Fruit fly (Drosophila melanogaster) whole organism: ENCODE data around the gene VAChT.

Source experiments
- CG8478 ChIP-seq: fragments of >200 bp; optimal IDR thresholded peaks from 2 replicates; lab custom pipeline; 2018; ENCODE audit warnings: inconsistent platforms
- EcR ChIP-seq, 2 experiments: fragments of >200 bp; optimal IDR thresholded peaks; 2 replicates each; lab custom pipeline; 2017; ENCODE audit warnings: missing biosample characterization in 2 of 2, missing genetic modification characterization in 2 of 2, missing genetic modification reagents in 2 of 2
- pan ChIP-seq: fragments of >200 bp; optimal IDR thresholded peaks from 2 replicates; lab custom pipeline; 2017
- psq ChIP-seq: fragments of >200 bp; optimal IDR thresholded peaks from 2 replicates; lab custom pipeline; 2017

DNA sequence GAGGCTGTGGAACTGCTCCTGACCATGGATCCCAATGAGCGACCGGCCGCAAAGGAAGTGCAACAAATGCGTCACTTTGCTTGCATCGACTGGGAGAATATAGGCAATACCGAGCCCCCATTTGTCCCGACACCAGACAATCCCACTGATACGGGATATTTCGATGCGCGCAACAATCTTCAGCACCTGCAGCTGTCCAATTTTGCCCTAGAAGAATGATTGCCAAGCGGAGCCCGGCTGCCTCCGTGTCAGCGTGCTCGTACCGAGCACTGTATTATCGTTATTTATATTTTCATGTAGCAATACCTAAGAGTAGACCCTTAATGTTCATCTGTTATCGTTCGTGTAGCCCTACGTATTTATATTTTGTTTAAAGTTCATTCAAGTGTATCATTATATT is 44.5 kb downstream of the VAChT start:
- TF ChIP-seq psq (lab: Kevin White, UChicago): no peak
- no peak for TF ChIP-seq CG8478 (lab: Kevin White, UChicago)
- no peak for TF ChIP-seq EcR (GFP tag; optimal IDR thresholded peaks at IDR 0.05; lab: Kevin White, UChicago)
- no peak for TF ChIP-seq pan
